Fruit fly (Drosophila melanogaster) whole organism, embryonic: ENCODE data around the gene Kdm2.

Source experiments
- Abd-B ChIP-seq: fragments of 200-800 bp; sonication (Bioruptor generic); optimal IDR thresholded peaks from 2 replicates; lab custom pipeline; 2018; ENCODE audit warnings: missing biosample characterization, mild to moderate bottlenecking, missing genetic modification characterization, moderate library complexity
- Atf-2 ChIP-seq: fragments of 200-800 bp; sonication (Bioruptor generic); optimal IDR thresholded peaks from 2 replicates; lab custom pipeline; 2016; ENCODE audit warnings: missing biosample characterization, missing genetic modification characterization
- Awh ChIP-seq: fragments of 200-800 bp; sonication (Bioruptor generic); IDR thresholded peaks from 2 replicates; pipeline ENCODE4, ENCODE4 v1.3.6; 2022; ENCODE audit warnings: missing biosample characterization, missing genetic modification characterization
- Bgb ChIP-seq: fragments of 200-800 bp; sonication (Bioruptor generic); IDR thresholded peaks from 2 replicates; pipeline ENCODE4 v1.3.6; 2022; ENCODE audit warnings: missing biosample characterization, missing genetic modification characterization; ENCODE audit not compliant: partially characterized antibody
- BtbVII ChIP-seq: fragments of 200-800 bp; sonication (Bioruptor generic); optimal IDR thresholded peaks from 3 replicates; lab custom pipeline; 2017; ENCODE audit warnings: missing biosample characterization, mild to moderate bottlenecking, missing genetic modification characterization
- CG10209 ChIP-seq: fragments of 200-800 bp; sonication (Bioruptor generic); optimal IDR thresholded peaks from 3 replicates; lab custom pipeline; 2017; ENCODE audit warnings: missing biosample characterization, mild to moderate bottlenecking, missing genetic modification characterization, missing genetic modification reagents
- CG10431 ChIP-seq: fragments of 200-800 bp; sonication (Bioruptor generic); optimal IDR thresholded peaks from 3 replicates; lab custom pipeline; 2018; ENCODE audit warnings: missing biosample characterization, mild to moderate bottlenecking, missing genetic modification characterization
- CG10959 ChIP-seq: fragments of 200-800 bp; sonication (Bioruptor generic); IDR thresholded peaks from 2 replicates; pipeline ENCODE4 v1.3.6; 2022; ENCODE audit warnings: missing biosample characterization, missing genetic modification characterization
- CG11560 ChIP-seq: fragments of 200-800 bp; sonication (Bioruptor generic); IDR thresholded peaks from 3 replicates; pipeline ENCODE4 v1.3.6; 2022; ENCODE audit warnings: missing biosample characterization, missing genetic modification characterization
- CG13296 ChIP-seq: fragments of 200-800 bp; sonication (Bioruptor generic); optimal IDR thresholded peaks from 3 replicates; lab custom pipeline; 2018; ENCODE audit warnings: missing biosample characterization, mild to moderate bottlenecking, missing genetic modification characterization
- CG18011 ChIP-seq: fragments of 200-800 bp; sonication (Bioruptor generic); optimal IDR thresholded peaks from 2 replicates; lab custom pipeline; 2017; ENCODE audit warnings: missing biosample characterization, missing genetic modification characterization, mild to moderate bottlenecking, moderate library complexity, missing genotype
- CG2129 ChIP-seq: fragments of 200-800 bp; sonication (Bioruptor generic); IDR thresholded peaks from 2 replicates; pipeline ENCODE4 v1.3.6; 2022; ENCODE audit warnings: missing biosample characterization, missing genetic modification characterization; ENCODE audit not compliant: partially characterized antibody
- CG2712 ChIP-seq: fragments of 200-800 bp; optimal IDR thresholded peaks from 3 replicates; lab custom pipeline; 2019; ENCODE audit warnings: missing biosample characterization, mild to moderate bottlenecking, missing genetic modification characterization, moderate library complexity
- CG2889 ChIP-seq: fragments of 200-800 bp; sonication (Bioruptor generic); IDR thresholded peaks from 3 replicates; pipeline ENCODE4 v1.3.6; 2022; ENCODE audit warnings: missing biosample characterization, missing genetic modification characterization
- CG3065 ChIP-seq: fragments of 200-800 bp; sonication (Bioruptor generic); optimal IDR thresholded peaks from 2 replicates; lab custom pipeline; 2016; ENCODE audit warnings: missing biosample characterization, missing genetic modification characterization
- CG3838 ChIP-seq: fragments of 200-800 bp; sonication (Bioruptor generic); optimal IDR thresholded peaks from 3 replicates; lab custom pipeline; 2016; ENCODE audit warnings: missing biosample characterization, missing genetic modification characterization
- CG4360 ChIP-seq: fragments of 200-800 bp; sonication (Bioruptor generic); IDR thresholded peaks from 2 replicates; pipeline ENCODE4 v1.3.6; 2022; ENCODE audit warnings: missing biosample characterization, missing genetic modification characterization
- CG8089 ChIP-seq: fragments of 200-800 bp; sonication (Bioruptor generic); optimal IDR thresholded peaks from 3 replicates; lab custom pipeline; 2016; ENCODE audit warnings: missing biosample characterization, missing genetic modification characterization
- CG8290 ChIP-seq, 3 experiments: fragments of 200-800 bp; sonication (Bioruptor generic); optimal IDR thresholded peaks; 2 replicates each; lab custom pipeline; 2016 to 2019; ENCODE audit warnings: missing biosample characterization in 3 of 3, missing genetic modification characterization in 3 of 3, mild to moderate bottlenecking in 2 of 3, moderate library complexity in 1 of 3
- CG8765 ChIP-seq: fragments of 200-800 bp; sonication (Bioruptor generic); IDR thresholded peaks from 2 replicates; pipeline ENCODE4 v1.3.6; 2022; ENCODE audit warnings: missing biosample characterization, missing genetic modification characterization
- CG8924 ChIP-seq: fragments of 200-800 bp; optimal IDR thresholded peaks from 3 replicates; lab custom pipeline; 2019; ENCODE audit warnings: missing biosample characterization, mild to moderate bottlenecking, missing genetic modification characterization, moderate library complexity
- CG9437 ChIP-seq: fragments of 200-800 bp; sonication (Bioruptor generic); optimal IDR thresholded peaks from 2 replicates; lab custom pipeline; 2018; ENCODE audit warnings: missing biosample characterization, mild to moderate bottlenecking, missing genetic modification characterization
- E2f2 ChIP-seq: fragments of 200-800 bp; sonication (Bioruptor generic); IDR thresholded peaks from 2 replicates; pipeline ENCODE4 v1.3.6; 2022; ENCODE audit warnings: missing biosample characterization, missing genetic modification characterization
- HLH3B ChIP-seq: fragments of 200-800 bp; sonication (Bioruptor generic); IDR thresholded peaks from 2 replicates; pipeline ENCODE4 v1.3.6; 2022; ENCODE audit warnings: missing biosample characterization, missing genetic modification characterization
- HLH54F ChIP-seq: fragments of 200-800 bp; sonication (Bioruptor generic); optimal IDR thresholded peaks from 3 replicates; lab custom pipeline; 2016; ENCODE audit warnings: missing biosample characterization, missing genetic modification characterization
- Hand ChIP-seq: fragments of 200-800 bp; sonication (Bioruptor generic); optimal IDR thresholded peaks from 2 replicates; lab custom pipeline; 2017; ENCODE audit warnings: mild to moderate bottlenecking, missing biosample characterization, missing genetic modification reagents, missing genetic modification characterization
- Lpt ChIP-seq: fragments of >200 bp; optimal IDR thresholded peaks from 2 replicates; lab custom pipeline; 2018; ENCODE audit warnings: missing biosample characterization, missing genetic modification characterization
- Mad ChIP-seq: fragments of 200-800 bp; sonication (Bioruptor generic); optimal IDR thresholded peaks from 2 replicates; lab custom pipeline; 2016; ENCODE audit warnings: missing biosample characterization, missing genetic modification characterization
- Mrtf ChIP-seq: fragments of 200-800 bp; sonication (Bioruptor generic); IDR thresholded peaks from 3 replicates; pipeline ENCODE4 v1.3.6; 2022; ENCODE audit warnings: missing biosample characterization, missing genetic modification characterization
- NK7.1 ChIP-seq: fragments of 200-800 bp; sonication (Bioruptor generic); optimal IDR thresholded peaks from 3 replicates; lab custom pipeline; 2016; ENCODE audit warnings: missing biosample characterization, missing genetic modification characterization
- Poxn ChIP-seq: fragments of 200-800 bp; sonication (Bioruptor generic); IDR thresholded peaks from 2 replicates; pipeline ENCODE4 v1.3.6; 2022; ENCODE audit warnings: missing biosample characterization, missing genetic modification characterization
- bcd ChIP-seq: fragments of 200-800 bp; sonication (Bioruptor generic); optimal IDR thresholded peaks from 2 replicates; lab custom pipeline; 2017; ENCODE audit warnings: missing biosample characterization, mild to moderate bottlenecking, missing genetic modification characterization
- cg ChIP-seq: fragments of 200-800 bp; sonication (Bioruptor generic); optimal IDR thresholded peaks from 3 replicates; lab custom pipeline; 2019; ENCODE audit warnings: missing biosample characterization, mild to moderate bottlenecking, missing genetic modification characterization, moderate library complexity
- ci ChIP-seq: fragments of 200-800 bp; sonication (Bioruptor generic); IDR thresholded peaks from 3 replicates; pipeline ENCODE4 v1.3.6; 2022; ENCODE audit warnings: missing biosample characterization, missing genetic modification characterization
- danr ChIP-seq: fragments of 200-800 bp; sonication (Bioruptor generic); IDR thresholded peaks from 2 replicates; pipeline ENCODE4 v1.3.6; 2022; ENCODE audit warnings: missing biosample characterization, missing genetic modification characterization
- fd102C ChIP-seq: fragments of 200-800 bp; sonication (Bioruptor generic); optimal IDR thresholded peaks from 2 replicates; lab custom pipeline; 2018; ENCODE audit warnings: missing biosample characterization, mild to moderate bottlenecking, missing genetic modification characterization, moderate library complexity
- fd64A ChIP-seq: fragments of 200-800 bp; sonication (Bioruptor generic); optimal IDR thresholded peaks from 3 replicates; lab custom pipeline; 2018; ENCODE audit warnings: missing biosample characterization, mild to moderate bottlenecking, missing genetic modification characterization
- grn ChIP-seq: fragments of 200-800 bp; sonication (Bioruptor generic); optimal IDR thresholded peaks from 3 replicates; lab custom pipeline; 2017; ENCODE audit warnings: missing biosample characterization, missing genetic modification characterization
- mam ChIP-seq: fragments of 200-800 bp; sonication (Bioruptor generic); optimal IDR thresholded peaks from 3 replicates; lab custom pipeline; 2016; ENCODE audit warnings: missing biosample characterization, missing genetic modification characterization
- odd ChIP-seq: fragments of 200-800 bp; sonication (Bioruptor generic); optimal IDR thresholded peaks from 2 replicates; lab custom pipeline; 2017; ENCODE audit warnings: missing biosample characterization, mild to moderate bottlenecking, missing genetic modification characterization
- p53 ChIP-seq: fragments of 200-800 bp; sonication (Bioruptor generic); optimal IDR thresholded peaks from 2 replicates; lab custom pipeline; 2016; ENCODE audit warnings: missing biosample characterization, missing genetic modification characterization
- pita ChIP-seq: fragments of 200-800 bp; sonication (Bioruptor generic); optimal IDR thresholded peaks from 2 replicates; lab custom pipeline; 2017; ENCODE audit warnings: missing biosample characterization, mild to moderate bottlenecking, missing genetic modification characterization
- pnt ChIP-seq: fragments of 200-800 bp; sonication (Bioruptor generic); optimal IDR thresholded peaks from 3 replicates; lab custom pipeline; 2016; ENCODE audit warnings: missing biosample characterization, missing genetic modification characterization
- prd ChIP-seq, 3 experiments: fragments of >200 bp in 2 of 3; fragments of 200-800 bp in 1 of 3; sonication (Bioruptor generic) in 1 of 3; optimal IDR thresholded peaks in 2 of 3; IDR thresholded peaks in 1 of 3; 2 replicates in 2 of 3; 3 replicates in 1 of 3; pipeline versions ENCODE4 v1.3.6 to Lab custom; 2017 to 2022; ENCODE audit warnings: missing biosample characterization in 1 of 3, missing genetic modification characterization in 1 of 3
- sob ChIP-seq: fragments of 200-800 bp; sonication (Bioruptor generic); IDR thresholded peaks from 2 replicates; pipeline ENCODE4 v1.3.6; 2022; ENCODE audit warnings: missing biosample characterization, missing genetic modification characterization
- sug ChIP-seq: fragments of 200-800 bp; optimal IDR thresholded peaks from 2 replicates; lab custom pipeline; 2019; ENCODE audit warnings: missing biosample characterization, mild to moderate bottlenecking, missing genetic modification characterization, moderate library complexity
- vvl ChIP-seq: fragments of 200-800 bp; sonication (Bioruptor generic); IDR thresholded peaks from 2 replicates; pipeline ENCODE4 v1.3.6; 2022; ENCODE audit warnings: missing biosample characterization, missing genetic modification characterization
- zen ChIP-seq: fragments of 200-800 bp; sonication (Bioruptor generic); optimal IDR thresholded peaks from 3 replicates; lab custom pipeline; 2018; ENCODE audit warnings: missing biosample characterization, mild to moderate bottlenecking, missing genetic modification characterization, moderate library complexity

The Kdm2 gene

DNA sequence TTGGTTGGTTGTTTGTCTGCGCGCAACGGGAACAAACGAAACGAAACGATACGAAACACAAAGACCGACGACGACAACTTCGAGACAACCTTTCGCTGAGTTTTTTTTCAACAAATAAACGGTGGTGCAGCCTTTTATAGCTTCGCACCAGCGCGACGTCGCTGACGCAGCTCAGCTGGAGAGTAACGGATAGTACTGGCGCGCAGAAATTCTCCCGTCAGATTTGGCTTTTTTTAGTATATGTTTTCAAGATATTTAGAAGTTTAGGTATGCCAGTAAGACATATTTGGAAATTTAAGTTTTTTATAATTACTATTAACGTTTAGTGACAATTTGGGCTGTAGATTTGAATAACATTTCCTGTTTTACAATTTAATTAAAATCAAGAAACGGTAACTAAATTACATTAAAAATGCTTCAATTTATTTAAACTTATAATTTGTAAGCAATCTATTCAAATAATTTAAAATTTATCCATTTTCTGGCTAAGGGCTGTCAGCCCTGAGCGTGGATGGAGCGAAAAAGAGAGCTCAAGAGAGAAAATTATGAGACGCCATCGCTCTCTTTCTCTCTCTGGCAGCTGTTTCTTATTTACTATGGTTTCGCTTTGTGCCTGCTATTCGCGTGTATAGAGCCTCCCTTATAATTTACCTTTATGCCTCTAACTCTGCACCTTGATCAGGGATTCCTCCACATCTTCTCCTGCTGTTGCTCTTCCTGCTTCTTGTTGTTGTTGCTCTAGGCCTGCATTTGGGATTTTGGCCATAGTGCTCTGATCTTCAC lies 18.5 kb upstream of the Kdm2 start (continued):
- TF ChIP-seq CG13296 (peak; percentile 88), pnt (GFP tag; lab: Kevin White, UChicago) (no peak), CG8089 (no peak), zen (tag; lab: Kevin White, UChicago) (peak; percentile 72), CG10959 (GFP tag; lab: Robert Waterston, UW) (no peak), E2f2 (GFP tag; lab: Robert Waterston, UW) (0 out of 2 replicates have a peak, but pooled peaks have one; percentile 37), HLH3B (peak; percentile 43; the same call in 1 of the 2 replicates), CG3838 (GFP tag; lab: Kevin White, UChicago) (peak; percentile 39), danr (GFP tag; lab: Robert Waterston, UW) (no peak; the same call in 1 of the 2 replicates), mam (GFP tag; lab: Kevin White, UChicago) (peak; percentile 8), grn (GFP tag; lab: Kevin White, UChicago) (peak; percentile 14), odd (GFP tag; lab: Kevin White, UChicago) (peak; percentile 89), Lpt (GFP tag; lab: Kevin White, UChicago) (no peak), CG2889 (no peak), Bgb (GFP tag; lab: Robert Waterston, UW) (peak; percentile 50; the same call in 1 of the 2 replicates), HLH54F (GFP tag; lab: Kevin White, UChicago) (peak; percentile 51), CG11560 (no peak), sob (GFP tag; lab: Robert Waterston, UW) (0 out of 2 replicates have a peak, but pooled peaks have one; percentile 23), sug (peak; percentile 89), CG2129 (GFP tag; lab: Robert Waterston, UW) (no peak), CG2712 (tag; lab: Kevin White, UChicago) (peak; percentile 93), bcd (GFP tag; lab: Kevin White, UChicago) (peak; percentile 82), Atf-2 (GFP tag; lab: Kevin White, UChicago) (peak; percentile 46), Abd-B (GFP tag; lab: Kevin White, UChicago) (peak; percentile 72), NK7.1 (no peak), CG4360 (GFP tag; lab: Robert Waterston, UW) (peak; percentile 94), CG8290 (GFP tag; optimal IDR thresholded peaks at IDR 0.05; lab: Kevin White, UChicago) (peak; percentile 50), CG8290 (tag; optimal IDR thresholded peaks at IDR 0.05; lab: Kevin White, UChicago) (peak; percentile 62 to 88), ci (peak; percentile 54; the same call in 1 of the 3 replicates), CG18011 (GFP tag; lab: Kevin White, UChicago) (peak; percentile 41), p53 (GFP tag; lab: Kevin White, UChicago) (no peak), Poxn (no peak), Mad (GFP tag; lab: Kevin White, UChicago) (peak; percentile 50), CG10431 (GFP tag; lab: Kevin White, UChicago) (peak; percentile 75), Awh (GFP tag; lab: Robert Waterston, UW) (no peak), fd64A (GFP tag; lab: Kevin White, UChicago) (no peak), CG3065 (GFP tag; lab: Kevin White, UChicago) (peak; percentile 56), CG9437 (GFP tag; lab: Kevin White, UChicago) (peak; percentile 82), CG10209 (GFP tag; lab: Kevin White, UChicago) (peak; percentile 82), Mrtf (GFP tag; lab: Robert Waterston, UW) (no peak), pita (no peak), CG8765 (GFP tag; lab: Robert Waterston, UW) (no peak), vvl (GFP tag; lab: Robert Waterston, UW) (peak; percentile 37; the same call in 1 of the 2 replicates), BtbVII (peak; percentile 87), CG8924 (tag; lab: Kevin White, UChicago) (peak; percentile 93), Hand (GFP tag; lab: Kevin White, UChicago) (peak; percentile 83), fd102C (GFP tag; lab: Kevin White, UChicago) (no peak), cg (GFP tag; lab: Kevin White, UChicago) (no peak), prd (optimal IDR thresholded peaks at IDR 0.05; lab: Kevin White, UChicago) (no peak), prd (GFP tag; IDR thresholded peaks at IDR 0.05; lab: Robert Waterston, UW) (no peak; the same call in 1 of the 3 replicates)
